Fruit fly (Drosophila melanogaster): ENCODE results near the gene Vml.

Vml gene

DNA sequence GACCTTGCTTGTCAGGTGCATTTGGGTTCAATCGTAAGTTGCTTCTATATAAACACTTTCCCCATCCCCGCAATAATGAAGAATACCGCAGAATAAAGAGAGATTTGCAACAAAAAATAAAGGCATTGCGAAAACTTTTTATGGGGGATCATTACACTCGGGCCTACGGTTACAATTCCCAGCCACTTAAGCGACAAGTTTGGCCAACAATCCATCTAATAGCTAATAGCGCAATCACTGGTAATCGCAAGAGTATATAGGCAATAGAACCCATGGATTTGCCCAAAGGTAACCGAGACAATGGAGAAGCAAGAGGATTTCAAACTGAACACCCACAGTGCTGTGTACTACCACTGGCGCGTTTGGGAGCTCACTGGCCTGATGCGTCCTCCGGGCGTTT is 29.7 kb upstream of the Vml start, which contains the start of gene Or2a:
Gene Or2a, plus strand, starts transcription at position 301 of the 400 bp plus-strand sequence.
- TF ChIP-seq Hr39 (GFP tag; optimal IDR thresholded peaks at IDR 0.05) (no peak), Ets96B (tag; optimal IDR thresholded peaks at IDR 0.05) (no peak), Met (GFP tag; optimal IDR thresholded peaks at IDR 0.05) (no peak), Eip75B (GFP tag; optimal IDR thresholded peaks at IDR 0.05) (no peak), CG6792 (GFP tag; optimal IDR thresholded peaks at IDR 0.05) (no peak), CG8119 (GFP tag; IDR thresholded peaks at IDR 0.05) (no peak), CG6854 (GFP tag; optimal IDR thresholded peaks at IDR 0.05) (no peak), lz (GFP tag; optimal IDR thresholded peaks at IDR 0.05) (no peak), ss (GFP tag; optimal IDR thresholded peaks at IDR 0.05) (no peak), CG11902 (GFP tag; optimal IDR thresholded peaks at IDR 0.05) (no peak), Smox (GFP tag; optimal IDR thresholded peaks at IDR 0.05) (no peak), CG6276 (GFP tag; optimal IDR thresholded peaks at IDR 0.05) (no peak), dac (GFP tag; optimal IDR thresholded peaks at IDR 0.05) (no peak)

DNA sequence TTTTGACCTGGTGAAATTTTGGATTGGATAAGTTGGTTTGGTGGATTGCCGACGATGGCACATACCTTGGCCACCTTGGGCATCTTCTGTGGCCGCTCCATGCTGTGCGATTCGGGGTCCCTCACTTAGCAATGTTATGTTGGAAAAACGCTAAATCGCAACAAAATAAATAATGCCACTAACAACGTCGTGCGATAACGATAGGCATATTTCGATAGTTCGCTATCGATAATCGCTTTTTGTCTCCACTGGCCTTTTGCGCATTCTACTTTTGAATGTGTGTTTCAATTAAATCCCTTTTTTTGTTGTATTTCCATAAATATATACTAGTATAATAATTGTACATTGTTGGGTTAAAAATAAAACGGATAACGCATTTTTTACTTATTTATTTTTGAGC is 25.9 kb upstream of the Vml start, which contains the start of gene crn:
Gene crn, minus strand, starts transcription at position 221 of the 400 bp plus-strand sequence.
- TF ChIP-seq topi (GFP tag; optimal IDR thresholded peaks at IDR 0.05) (no peak), vri (GFP tag; optimal IDR thresholded peaks at IDR 0.05) (no peak), eg (GFP tag; IDR thresholded peaks at IDR 0.05) (no peak), Lpt (GFP tag; optimal IDR thresholded peaks at IDR 0.05) (no peak), CG11762 (GFP tag; optimal IDR thresholded peaks at IDR 0.05; ENCODE audit: insufficient read depth) (no peak), pdm3 (GFP tag; optimal IDR thresholded peaks at IDR 0.05) (no peak)

DNA sequence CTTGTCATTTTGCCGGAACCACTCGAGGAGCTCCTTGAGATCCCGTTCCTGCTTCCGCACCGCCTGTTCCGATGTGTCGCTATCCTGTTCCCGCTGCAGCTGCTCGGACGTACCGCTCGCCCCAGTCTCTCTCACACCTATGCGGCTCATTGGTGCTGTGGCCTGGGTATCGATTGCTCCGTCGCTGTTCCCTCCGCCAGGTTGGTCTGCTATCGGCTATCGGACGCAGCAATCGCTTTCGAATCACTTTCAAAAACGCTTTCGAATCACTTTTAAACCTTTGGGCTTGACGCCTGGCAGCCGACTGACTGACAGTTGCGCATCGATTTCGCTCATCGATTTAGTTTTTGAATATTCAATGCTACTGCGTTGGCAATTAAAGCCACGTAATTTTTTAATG is 23.9 kb upstream of the Vml start, which contains the start of gene CG3191:
Gene CG3191, minus strand, starts transcription at position 306 of the 400 bp plus-strand sequence.
- TF ChIP-seq Hr39 (GFP tag; optimal IDR thresholded peaks at IDR 0.05) (no peak), CG8319 (GFP tag; optimal IDR thresholded peaks at IDR 0.05) (no peak), Lpt (GFP tag; optimal IDR thresholded peaks at IDR 0.05) (no peak), svp (GFP tag) (no peak), spab (GFP tag; optimal IDR thresholded peaks at IDR 0.05) (no peak), achi (GFP tag; optimal IDR thresholded peaks at IDR 0.05) (no peak), pdm3 (GFP tag; optimal IDR thresholded peaks at IDR 0.05) (no peak), CG3919 (GFP tag; optimal IDR thresholded peaks at IDR 0.05) (no peak), CG7368 (GFP tag; optimal IDR thresholded peaks at IDR 0.05) (no peak), Hr38 (GFP tag; optimal IDR thresholded peaks at IDR 0.05) (no peak), salr (GFP tag; optimal IDR thresholded peaks at IDR 0.05) (no peak), esn (GFP tag; optimal IDR thresholded peaks at IDR 0.05) (no peak), fkh (GFP tag; optimal IDR thresholded peaks at IDR 0.05) (no peak), CG3032 (tag; optimal IDR thresholded peaks at IDR 0.05) (no peak), CG11294 (GFP tag; IDR thresholded peaks at IDR 0.05) (no peak), OdsH (GFP tag; optimal IDR thresholded peaks at IDR 0.05) (no peak), Met (GFP tag; optimal IDR thresholded peaks at IDR 0.05) (no peak), Sox14 (GFP tag; optimal IDR thresholded peaks at IDR 0.05) (no peak), CG11762 (GFP tag; optimal IDR thresholded peaks at IDR 0.05; ENCODE audit: insufficient read depth) (no peak)

DNA sequence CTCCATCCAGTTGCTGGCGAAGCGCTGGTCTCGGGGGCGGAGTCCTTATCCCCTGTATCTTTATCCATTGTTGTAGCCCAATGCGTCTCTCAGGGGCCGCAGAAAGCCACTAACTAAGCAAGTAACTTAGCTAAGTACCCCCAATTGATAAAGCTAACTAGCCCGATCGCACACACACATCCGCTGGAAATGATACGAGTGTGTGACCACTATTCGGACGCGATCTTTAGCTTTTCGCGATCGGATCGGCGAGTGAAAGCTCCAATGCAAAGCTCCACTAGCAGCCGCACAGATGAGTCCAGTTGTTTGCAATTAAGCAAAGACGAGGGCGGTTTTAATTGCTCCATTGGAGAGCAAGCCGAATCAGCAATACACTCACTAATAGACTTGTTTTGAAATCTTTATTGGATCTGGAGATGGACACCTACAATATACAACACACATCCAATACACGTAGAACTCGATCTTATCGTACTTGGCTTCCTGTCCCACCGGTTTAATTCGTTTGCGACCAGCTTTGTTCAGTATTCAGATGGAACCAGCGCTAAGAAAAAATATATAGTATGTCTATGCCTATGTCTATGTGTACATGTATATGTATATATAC is 21.5 kb upstream of the Vml start, which contains the start of gene CG3091:
Gene CG3091, minus strand, starts transcription at position 178 of the 607 bp plus-strand sequence.
- TF ChIP-seq acj6 (GFP tag; optimal IDR thresholded peaks at IDR 0.05) (no peak), Eip78C (GFP tag) (peak; percentile 36), eg (GFP tag; IDR thresholded peaks at IDR 0.05) (peak; percentile 70), CG3919 (GFP tag; optimal IDR thresholded peaks at IDR 0.05) (no peak), lz (GFP tag; optimal IDR thresholded peaks at IDR 0.05) (no peak), CG6276 (GFP tag; optimal IDR thresholded peaks at IDR 0.05) (peak; percentile 37), CG15336 (GFP tag; IDR thresholded peaks at IDR 0.05) (0 out of 2 replicates have a peak, but pooled peaks have one; percentile 8), CG6163 (GFP tag; IDR thresholded peaks at IDR 0.05) (peak; percentile 65; the same call in 2 of the 3 replicates)

Measured in whole organism, prepupa.